Worm (Caenorhabditis elegans) whole organism, L4 larva: ENCODE measurements around the gene sto-6.

Source experiments
- F37D6.2 ChIP-seq: sonication (generic microtip); optimal IDR thresholded peaks from 2 replicates; lab custom pipeline; 2016; ENCODE audit warnings: mild to moderate bottlenecking, missing genetic modification characterization, missing compliant biosample characterization
- T20F7.1 ChIP-seq: fragments of 200-800 bp; sonication (Bioruptor generic); optimal IDR thresholded peaks from 2 replicates; lab custom pipeline; 2018; ENCODE audit warnings: mild to moderate bottlenecking, missing genetic modification characterization, missing compliant biosample characterization
- Y105C5A.15 ChIP-seq: fragments of 200-800 bp; sonication (Bioruptor generic); IDR thresholded peaks from 2 replicates; pipeline ENCODE4 v1.3.6; 2022; ENCODE audit warnings: missing genetic modification characterization, missing compliant biosample characterization
- aha-1 ChIP-seq: fragments of 150-350 bp; peaks from one replicate; lab custom pipeline; 2014; ENCODE audit warnings: missing biosample characterization, missing genetic modification characterization
- ceh-28 ChIP-seq: fragments of 150-350 bp; optimal IDR thresholded peaks from 2 replicates; lab custom pipeline; 2014; ENCODE audit warnings: missing biosample characterization, missing genetic modification reagents, missing genetic modification characterization
- daf-16 ChIP-seq, 3 experiments: sonication (generic microtip); optimal IDR thresholded peaks; 2 replicates each; lab custom pipeline; 2016 to 2017; ENCODE audit warnings: missing genetic modification characterization in 3 of 3, missing genetic modification reagents in 3 of 3, mild to moderate bottlenecking in 2 of 3, missing compliant biosample characterization in 2 of 3, missing biosample characterization in 1 of 3, moderate library complexity in 1 of 3
- daf-8 ChIP-seq: fragments of 200-800 bp; sonication (Bioruptor generic); IDR thresholded peaks from 2 replicates; pipeline ENCODE4 v1.3.6; 2022; ENCODE audit warnings: missing genetic modification characterization, missing compliant biosample characterization
- dmd-6 ChIP-seq: fragments of 200-800 bp; sonication (Bioruptor generic); IDR thresholded peaks from 2 replicates; pipeline ENCODE4 v1.3.6; 2022; ENCODE audit warnings: missing genetic modification reagents, missing genetic modification characterization, missing compliant biosample characterization
- dmd-8 ChIP-seq: fragments of 200-800 bp; sonication (Bioruptor generic); IDR thresholded peaks from 2 replicates; pipeline ENCODE4 v1.3.6; 2022; ENCODE audit warnings: missing genetic modification characterization, missing compliant biosample characterization
- dmd-9 ChIP-seq: fragments of 200-800 bp; sonication (Bioruptor generic); IDR thresholded peaks from 2 replicates; pipeline ENCODE4 v1.3.6; 2022; ENCODE audit warnings: missing genetic modification reagents, missing genetic modification characterization, missing compliant biosample characterization
- dve-1 ChIP-seq: sonication (generic microtip); optimal IDR thresholded peaks from 2 replicates; lab custom pipeline; 2017; ENCODE audit warnings: antibody characterized with exemption, mild to moderate bottlenecking, missing genetic modification characterization, missing compliant biosample characterization; ENCODE audit not compliant: insufficient read depth
- egl-27 ChIP-seq: sonication (generic microtip); optimal IDR thresholded peaks from 3 replicates; lab custom pipeline; 2017; ENCODE audit warnings: missing biosample characterization, missing genetic modification reagents, missing genetic modification characterization
- fos-1 ChIP-seq: fragments of 150-350 bp; optimal IDR thresholded peaks from 2 replicates; lab custom pipeline; 2014; ENCODE audit warnings: missing biosample characterization, missing genetic modification characterization
- hif-1 ChIP-seq, 2 experiments: sonication (generic microtip); optimal IDR thresholded peaks; 2 replicates each; lab custom pipeline; 2016 to 2017; ENCODE audit warnings: missing compliant biosample characterization in 2 of 2, missing genetic modification characterization in 2 of 2, missing genetic modification reagents in 2 of 2, missing genotype in 2 of 2, mild to moderate bottlenecking in 1 of 2
- lin-13 ChIP-seq: fragments of 150-350 bp; optimal IDR thresholded peaks from 2 replicates; lab custom pipeline; 2014; ENCODE audit warnings: missing biosample characterization, missing genetic modification reagents, missing genetic modification characterization
- lin-15B ChIP-seq: fragments of 150-350 bp; sonication (generic microtip); optimal IDR thresholded peaks from 3 replicates; lab custom pipeline; 2014; ENCODE audit warnings: missing biosample characterization, missing genetic modification characterization
- lir-3 ChIP-seq: sonication (generic microtip); optimal IDR thresholded peaks from 2 replicates; lab custom pipeline; 2016; ENCODE audit warnings: mild to moderate bottlenecking, missing genetic modification characterization, missing compliant biosample characterization
- madf-9 ChIP-seq: fragments of 200-800 bp; sonication (Bioruptor generic); conservative IDR thresholded peaks from 2 replicates; pipeline ENCODE4 v1.3.6; 2022; ENCODE audit warnings: missing genetic modification reagents, missing genetic modification characterization, missing compliant biosample characterization
- mdt-29 ChIP-seq: fragments of 200-800 bp; sonication (Bioruptor generic); IDR thresholded peaks from 2 replicates; pipeline ENCODE4 v1.3.6; 2022; ENCODE audit warnings: missing genetic modification reagents, missing genetic modification characterization, missing compliant biosample characterization
- mep-1 ChIP-seq: fragments of 150-350 bp; sonication (generic microtip); optimal IDR thresholded peaks from 3 replicates; lab custom pipeline; 2014; ENCODE audit warnings: missing biosample characterization, missing genetic modification characterization
- nhr-11 ChIP-seq: fragments of 150-350 bp; optimal IDR thresholded peaks from 2 replicates; lab custom pipeline; 2014; ENCODE audit warnings: missing biosample characterization, missing genetic modification characterization
- nhr-111 ChIP-seq: fragments of 200-800 bp; sonication (Bioruptor generic); optimal IDR thresholded peaks from 2 replicates; lab custom pipeline; 2018; ENCODE audit warnings: mild to moderate bottlenecking, missing genetic modification characterization, missing compliant biosample characterization
- nhr-28 ChIP-seq: fragments of 150-350 bp; optimal IDR thresholded peaks from 2 replicates; lab custom pipeline; 2014; ENCODE audit warnings: missing biosample characterization, missing genetic modification characterization
- nhr-48 ChIP-seq: sonication (generic microtip); optimal IDR thresholded peaks from 2 replicates; lab custom pipeline; 2016; ENCODE audit warnings: mild to moderate bottlenecking, missing genetic modification characterization, missing compliant biosample characterization
- rbr-2 ChIP-seq: sonication (generic microtip); optimal IDR thresholded peaks from 2 replicates; lab custom pipeline; 2016; ENCODE audit warnings: missing genotype, missing genetic modification characterization, missing compliant biosample characterization
- snpc-1.2 ChIP-seq: fragments of 200-800 bp; sonication (Bioruptor generic); IDR thresholded peaks from 2 replicates; pipeline ENCODE4 v1.3.6; 2022; ENCODE audit warnings: missing genetic modification reagents, missing genetic modification characterization, missing compliant biosample characterization
- tra-1 ChIP-seq: fragments of 200-800 bp; sonication (Bioruptor generic); IDR thresholded peaks from 2 replicates; pipeline ENCODE4 v1.3.6; 2022; ENCODE audit warnings: missing genetic modification reagents, missing genetic modification characterization, missing compliant biosample characterization
- unc-39 ChIP-seq: sonication (generic microtip); optimal IDR thresholded peaks from 2 replicates; lab custom pipeline; 2017; ENCODE audit warnings: missing biosample characterization, missing genetic modification characterization
- unc-62 ChIP-seq, 3 experiments: fragments of 150-350 bp in 1 of 3; sonication (generic microtip); optimal IDR thresholded peaks in 2 of 3; peaks in 1 of 3; 1 replicate in 1 of 3; 2 replicates in 2 of 3; lab custom pipeline; 2014 to 2017; ENCODE audit warnings: missing biosample characterization in 3 of 3, missing genetic modification characterization in 3 of 3, missing genetic modification reagents in 3 of 3, missing genotype in 1 of 3
- ztf-7 ChIP-seq: fragments of 150-350 bp; optimal IDR thresholded peaks from 2 replicates; lab custom pipeline; 2014; ENCODE audit warnings: missing biosample characterization, missing genetic modification characterization

The sto-6 gene

DNA sequence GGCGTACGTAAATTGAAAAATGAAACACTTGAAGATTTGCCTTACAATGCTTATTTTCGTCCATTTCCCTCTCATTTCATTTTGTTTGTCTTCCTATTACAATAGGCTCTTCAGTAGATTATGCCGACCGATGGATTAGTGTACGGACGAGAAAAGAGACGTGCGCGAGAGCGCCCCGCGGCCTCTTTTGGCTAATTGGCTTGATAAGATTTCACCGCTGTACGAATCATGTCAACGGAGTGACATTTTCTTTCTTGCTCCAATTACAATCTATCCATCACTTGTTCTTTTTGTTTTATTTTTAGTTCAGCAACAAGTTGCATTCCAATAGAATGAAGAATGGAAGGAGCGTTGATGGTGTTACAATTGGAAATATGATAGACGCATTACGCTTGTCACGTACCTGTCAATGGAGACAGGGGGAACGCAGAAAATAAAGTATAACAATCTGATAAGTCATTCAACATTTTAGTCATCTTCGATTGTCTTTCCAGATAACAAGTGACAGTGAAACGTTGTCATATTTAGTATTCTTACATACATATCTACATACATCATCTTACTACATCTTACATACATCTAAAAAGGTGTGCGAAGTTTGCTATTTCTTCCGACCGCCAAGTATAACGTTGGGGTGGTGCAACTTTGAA, 24.0 kb upstream of the sto-6 start:
- TF ChIP-seq nhr-11 (tag; lab: Kevin White, UChicago) (no peak), dmd-6 (GFP tag; lab: Robert Waterston, UW) (peak; percentile 81), dve-1 (tag; lab: Kevin White, UChicago) (peak; percentile 64), F37D6.2 (tag; lab: Kevin White, UChicago) (no peak), hif-1 (tag; optimal IDR thresholded peaks at IDR 0.05; lab: Kevin White, UChicago) (no peak), mep-1 (no peak), T20F7.1 (peak; percentile 24), rbr-2 (tag; lab: Kevin White, UChicago) (no peak), lin-13 (no peak), nhr-48 (tag; lab: Kevin White, UChicago) (peak; percentile 60), daf-16 (GFP tag; optimal IDR thresholded peaks at IDR 0.05; lab: Kevin White, UChicago) (peak in 1 of 2 experiments; percentile 71), daf-16 (tag; optimal IDR thresholded peaks at IDR 0.05; lab: Kevin White, UChicago) (no peak)

ce11 chrX:11617387-11617786, 14.8 kb upstream of the sto-6 start, which contains the start of gene F52D10.4:
Gene F52D10.4 (plus strand): TSS chrX:11617470.
- TF ChIP-seq nhr-28 (tag; lab: Kevin White, UChicago) = no peak
- TF ChIP-seq unc-62 (GFP tag; optimal IDR thresholded peaks at IDR 0.05 in 1 of 2; lab: Kevin White, UChicago) = peak in 1 of 2 experiments; percentile 62
- TF ChIP-seq unc-62 (tag; optimal IDR thresholded peaks at IDR 0.05; lab: Kevin White, UChicago) = no peak

ce11 chrX:11621997-11622396, 10.2 kb upstream of the sto-6 start, which contains the start of gene sto-3:
Gene sto-3 (minus strand): TSS chrX:11622097.
- TF ChIP-seq dmd-9 (GFP tag; lab: Robert Waterston, UW) (no peak), ceh-28 (tag; lab: Kevin White, UChicago) (no peak)

- TF ChIP-seq ztf-7 (tag; lab: Kevin White, UChicago) (no peak), snpc-1.2 (GFP tag; lab: Robert Waterston, UW) (no peak), tra-1 (GFP tag; lab: Robert Waterston, UW) (no peak), egl-27 (tag; lab: Kevin White, UChicago) (no peak)
Observed at ce11 chrX:11623442-11623841, 8.8 kb upstream of the sto-6 start.

DNA sequence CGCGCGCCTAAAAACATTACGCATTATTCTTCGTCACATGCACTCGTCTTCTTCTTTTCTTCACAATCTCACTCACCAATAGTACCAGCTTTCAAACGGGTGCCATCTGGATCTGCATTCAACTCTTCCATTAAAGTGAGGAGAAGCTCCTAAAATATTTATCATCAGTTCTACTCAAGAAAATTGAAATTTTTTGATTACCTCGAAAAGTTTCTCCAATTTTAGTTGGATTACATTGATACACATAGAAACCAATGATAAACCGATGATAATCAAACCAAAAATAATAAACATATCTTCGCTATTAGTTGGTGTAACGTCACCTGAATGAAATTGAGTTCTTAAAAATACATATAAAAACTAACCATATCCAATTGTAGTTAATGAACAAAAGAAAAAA, 7.6 kb upstream of the sto-6 start:
- no peak for TF ChIP-seq nhr-111 (GFP tag; lab: Kevin White, UChicago)
- TF ChIP-seq aha-1 (tag; lab: Kevin White, UChicago) = peak; percentile 91
- TF ChIP-seq daf-8 = no peak

DNA sequence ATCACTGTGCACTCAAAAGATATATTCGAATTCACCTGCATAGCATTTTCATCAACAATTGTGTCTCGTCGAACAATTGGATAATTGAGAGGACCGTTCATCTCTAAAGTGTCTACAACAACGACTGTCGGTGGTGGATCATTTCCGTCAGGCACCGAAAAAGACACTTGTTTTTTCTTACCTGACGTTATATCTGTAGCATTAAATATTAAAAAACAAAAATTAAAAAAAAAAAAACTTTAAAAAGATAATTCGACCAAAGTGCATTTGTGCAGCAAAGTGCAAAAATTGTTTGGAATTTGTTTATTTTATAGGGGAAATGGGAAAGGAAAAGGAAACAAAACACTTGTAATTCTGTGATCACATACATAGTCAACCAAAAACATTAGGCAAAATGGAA, 5.2 kb upstream of the sto-6 start, which contains the start of gene twk-44:
TSS of gene twk-44 (minus strand) at position 101 of the 400 bp plus-strand sequence.
- TF ChIP-seq unc-39 (tag; lab: Kevin White, UChicago) = no peak
- TF ChIP-seq lin-15B (tag; lab: Kevin White, UChicago) = no peak
- TF ChIP-seq madf-9 (GFP tag; lab: Robert Waterston, UW) = no peak
- peak in 1 of 2 experiments; percentile 9 for TF ChIP-seq unc-62 (GFP tag; optimal IDR thresholded peaks at IDR 0.05 in 1 of 2; lab: Kevin White, UChicago)
- TF ChIP-seq unc-62 (tag; optimal IDR thresholded peaks at IDR 0.05; lab: Kevin White, UChicago) = no peak
- no peak for TF ChIP-seq Y105C5A.15
- no peak for TF ChIP-seq F37D6.2 (tag; lab: Kevin White, UChicago)
- TF ChIP-seq, all 104 proteins: peak for 1

ce11 chrX:11628580-11628979, 3.6 kb upstream of the sto-6 start, which contains the start of gene spp-30:
Gene spp-30 (minus strand): TSS chrX:11628680.
- TF ChIP-seq dmd-8 (GFP tag; lab: Robert Waterston, UW) (no peak), fos-1 (no peak), lir-3 (no peak), dmd-6 (GFP tag; lab: Robert Waterston, UW) (no peak), mdt-29 (GFP tag; lab: Robert Waterston, UW) (no peak)
